Fruit fly (Drosophila melanogaster): ENCODE data around the gene tal-1A.

The tal-1A gene

DNA sequence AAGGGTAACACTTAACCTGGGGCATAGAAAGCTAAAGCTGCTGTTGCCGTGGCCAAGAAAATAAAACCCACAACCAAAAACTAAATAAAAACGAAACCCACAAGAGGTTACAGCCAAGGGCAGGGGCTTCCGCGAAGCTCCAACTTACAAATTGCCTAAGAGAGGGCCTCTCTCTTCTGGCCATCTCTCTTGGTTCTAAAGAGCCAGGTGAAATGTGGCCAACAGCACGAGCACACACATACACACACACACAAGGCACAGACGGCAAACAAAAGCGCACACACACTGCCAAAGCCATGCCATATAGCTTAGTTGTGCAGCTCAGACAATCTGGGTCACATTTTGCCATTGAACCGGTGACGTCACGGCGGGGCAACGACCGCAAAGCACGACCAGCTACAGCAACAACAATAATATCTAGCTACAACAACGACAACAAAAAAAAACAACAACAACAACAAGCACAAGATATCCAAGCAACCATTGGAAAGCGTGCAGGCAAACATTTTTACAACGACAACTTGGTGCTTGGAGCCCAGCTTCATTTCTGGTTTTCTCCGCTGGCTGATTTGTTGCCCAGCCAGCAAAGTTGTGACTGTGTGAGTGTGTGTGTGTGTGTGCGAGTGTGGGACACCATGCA, 16.2 kb upstream of the tal-1A start (continued):
- TF ChIP-seq Dbx (GFP tag; IDR thresholded peaks at IDR 0.05) (no peak), Abd-B (GFP tag; optimal IDR thresholded peaks at IDR 0.05) (no peak), CG15269 (tag; optimal IDR thresholded peaks at IDR 0.05) (no peak), C15 (GFP tag; IDR thresholded peaks at IDR 0.05) (0 out of 3 replicates have a peak, but pooled peaks have one; percentile 17), dm (GFP tag; optimal IDR thresholded peaks at IDR 0.05) (no peak), hth (optimal IDR thresholded peaks at IDR 0.05) (no peak), BEAF-32 (GFP tag; optimal IDR thresholded peaks at IDR 0.05) (no peak), her (GFP tag; optimal IDR thresholded peaks at IDR 0.05) (no peak), az2 (GFP tag; optimal IDR thresholded peaks at IDR 0.05) (no peak), aop (GFP tag; IDR thresholded peaks at IDR 0.05) (no peak), Hsf (GFP tag; optimal IDR thresholded peaks at IDR 0.05) (no peak), ssp (GFP tag; IDR thresholded peaks at IDR 0.05) (no peak), CG12659 (GFP tag; optimal IDR thresholded peaks at IDR 0.05) (no peak), CG12744 (GFP tag; optimal IDR thresholded peaks at IDR 0.05) (no peak), bigmax (GFP tag; optimal IDR thresholded peaks at IDR 0.05) (no peak), CG4617 (GFP tag; optimal IDR thresholded peaks at IDR 0.05; ENCODE audit: borderline replicate concordance) (no peak), CG4360 (GFP tag; IDR thresholded peaks at IDR 0.05) (peak; percentile 90), mirr (GFP tag; optimal IDR thresholded peaks at IDR 0.05) (peak; percentile 39), Ets97D (GFP tag; optimal IDR thresholded peaks at IDR 0.05) (no peak), pita (GFP tag; optimal IDR thresholded peaks at IDR 0.05) (no peak), kni (GFP tag; optimal IDR thresholded peaks at IDR 0.05) (peak; percentile 72), CG11723 (GFP tag; optimal IDR thresholded peaks at IDR 0.05) (no peak), CG31224 (GFP tag; IDR thresholded peaks at IDR 0.05) (peak; percentile 55), Gug (GFP tag; IDR thresholded peaks at IDR 0.05) (no peak), twi (tag; optimal IDR thresholded peaks at IDR 0.05) (no peak), Poxn (GFP tag; IDR thresholded peaks at IDR 0.05) (no peak), HLHmδ (GFP tag; optimal IDR thresholded peaks at IDR 0.05) (no peak), ind (GFP tag; optimal IDR thresholded peaks at IDR 0.05) (no peak), en (GFP tag; optimal IDR thresholded peaks at IDR 0.05) (no peak), CG6272 (GFP tag; IDR thresholded peaks at IDR 0.05) (no peak), CG12219 (GFP tag; optimal IDR thresholded peaks at IDR 0.05) (peak; percentile 12), CG4730 (GFP tag; IDR thresholded peaks at IDR 0.05) (no peak), tap (tag; optimal IDR thresholded peaks at IDR 0.05) (no peak), CG6683 (GFP tag; optimal IDR thresholded peaks at IDR 0.05) (no peak), abd-A (tag; optimal IDR thresholded peaks at IDR 0.05) (peak; percentile 54), CG34224 (GFP tag; IDR thresholded peaks at IDR 0.05; ENCODE audit: partially characterized antibody) (no peak), CG6175 (GFP tag; IDR thresholded peaks at IDR 0.05) (no peak), sd (tag; optimal IDR thresholded peaks at IDR 0.05) (peak; percentile 30), CG33213 (GFP tag; optimal IDR thresholded peaks at IDR 0.05) (no peak)

DNA sequence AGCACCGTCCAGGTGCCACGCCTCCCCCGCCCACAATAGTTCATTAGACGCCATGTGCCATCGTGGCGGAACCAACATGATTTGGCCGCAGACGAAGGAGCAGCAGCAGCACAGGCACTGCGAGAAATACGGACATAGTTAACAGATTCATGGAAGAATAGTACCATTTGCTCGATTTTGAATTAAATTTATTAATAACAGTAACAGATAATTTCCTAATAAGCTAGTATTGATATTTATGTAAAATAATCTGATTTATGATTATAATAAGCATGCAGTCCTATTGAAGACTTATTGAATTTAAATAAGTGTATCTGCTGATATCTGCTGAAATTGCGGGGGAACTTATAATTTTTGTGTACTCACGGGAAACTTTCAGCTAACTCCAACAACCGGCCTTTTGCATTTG, 15.6 kb upstream of the tal-1A start:
- TF ChIP-seq prd (optimal IDR thresholded peaks at IDR 0.05) (no peak), prd (GFP tag; IDR thresholded peaks at IDR 0.05) (no peak), CG31224 (GFP tag; IDR thresholded peaks at IDR 0.05) (0 out of 2 replicates have a peak, but pooled peaks have one; percentile 1), ftz-f1 (GFP tag; optimal IDR thresholded peaks at IDR 0.05) (no peak), CG9727 (GFP tag; optimal IDR thresholded peaks at IDR 0.05) (no peak), CG4360 (GFP tag; IDR thresholded peaks at IDR 0.05) (no peak), CG31441 (GFP tag; IDR thresholded peaks at IDR 0.05) (peak; percentile 33; the same call in 1 of the 2 replicates), nmo (GFP tag; optimal IDR thresholded peaks at IDR 0.05) (peak; percentile 22), row (GFP tag; IDR thresholded peaks at IDR 0.05) (peak; percentile 28), gsb-n (tag; optimal IDR thresholded peaks at IDR 0.05) (peak; percentile 30), HLHmδ (GFP tag; optimal IDR thresholded peaks at IDR 0.05) (peak; percentile 27), nerfin-1 (tag; optimal IDR thresholded peaks at IDR 0.05) (no peak), CG6272 (GFP tag; IDR thresholded peaks at IDR 0.05) (no peak), tin (GFP tag; optimal IDR thresholded peaks at IDR 0.05) (peak; percentile 0), stwl (tag; optimal IDR thresholded peaks at IDR 0.05) (no peak), CG14710 (tag; optimal IDR thresholded peaks at IDR 0.05) (peak; percentile 8), ham (GFP tag; IDR thresholded peaks at IDR 0.05) (no peak), CG9876 (GFP tag; optimal IDR thresholded peaks at IDR 0.05) (no peak)

All from whole organism, embryonic.